Worm (Caenorhabditis elegans) whole organism, L4 larva: ENCODE data around the gene cul-4.

Experiments used
- R02D3.7 ChIP-seq: fragments of 150-350 bp; sonication (generic microtip); optimal IDR thresholded peaks from 3 replicates; lab custom pipeline; 2014; ENCODE audit warnings: missing biosample characterization, missing genetic modification characterization
- T26A8.4 ChIP-seq: fragments of 200-800 bp; sonication (Bioruptor generic); IDR thresholded peaks from 2 replicates; pipeline ENCODE4 v1.3.6; 2022; ENCODE audit warnings: missing genetic modification characterization, missing compliant biosample characterization
- ceh-82 ChIP-seq: sonication (generic microtip); optimal IDR thresholded peaks from 2 replicates; lab custom pipeline; 2017; ENCODE audit warnings: missing biosample characterization, missing genetic modification characterization
- lsy-2 ChIP-seq, 2 experiments: fragments of 150-350 bp in 1 of 2; sonication (generic microtip) in 1 of 2; optimal IDR thresholded peaks; 2 replicates each; lab custom pipeline; 2014 to 2017; ENCODE audit warnings: missing biosample characterization in 2 of 2, missing genetic modification characterization in 2 of 2
- sdz-12 ChIP-seq: fragments of 200-800 bp; sonication (Bioruptor generic); optimal IDR thresholded peaks from 2 replicates; lab custom pipeline; 2018; ENCODE audit warnings: mild to moderate bottlenecking, missing genetic modification characterization, missing compliant biosample characterization
- skn-1 ChIP-seq: fragments of 150-350 bp; optimal IDR thresholded peaks from 2 replicates; lab custom pipeline; 2014; ENCODE audit warnings: missing biosample characterization, missing genetic modification characterization
- ztf-11 ChIP-seq: fragments of 150-350 bp; optimal IDR thresholded peaks from 2 replicates; lab custom pipeline; 2014; ENCODE audit warnings: missing biosample characterization, missing genetic modification characterization

DNA sequence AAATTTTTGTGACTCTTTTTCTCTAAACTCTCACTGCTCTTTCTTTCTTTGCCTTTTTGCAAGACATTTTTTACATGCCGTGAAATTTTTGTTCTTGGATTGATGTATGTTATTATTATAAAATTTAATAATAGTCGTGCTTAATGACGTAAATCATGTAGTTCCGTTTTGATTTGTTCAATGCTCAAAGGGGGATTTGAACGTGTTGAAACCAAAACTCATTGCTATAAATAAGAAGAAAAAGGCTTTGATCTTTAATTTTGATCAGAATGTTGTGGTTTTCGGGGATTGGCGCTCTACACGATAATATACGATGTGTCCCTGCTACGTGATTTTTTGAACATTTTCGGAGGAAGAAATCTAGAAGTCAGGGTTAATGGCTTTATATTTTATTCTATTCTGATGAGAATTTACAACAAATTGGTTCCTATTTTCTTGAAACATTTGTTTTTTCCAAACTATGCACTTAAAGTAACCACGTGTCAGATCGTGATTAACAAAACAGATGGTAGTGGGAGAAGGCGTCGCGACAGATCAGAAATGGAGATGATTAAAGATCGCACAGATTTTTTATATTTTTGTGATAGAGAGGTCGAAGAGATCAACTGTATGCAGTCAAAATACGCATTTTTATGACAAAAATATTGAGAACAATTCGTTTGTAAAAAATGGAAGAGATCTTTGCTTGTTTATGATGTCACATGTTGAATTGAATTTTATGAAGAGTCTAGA, 39.8 kb downstream of the cul-4 start:
- TF ChIP-seq sdz-12 (no peak), skn-1 (tag; lab: Kevin White, UChicago) (no peak), lsy-2 (tag; optimal IDR thresholded peaks at IDR 0.05; lab: Kevin White, UChicago) (no peak), R02D3.7 (tag; lab: Kevin White, UChicago) (no peak), ztf-11 (no peak), ceh-82 (tag; lab: Kevin White, UChicago) (no peak), T26A8.4 (GFP tag; lab: Robert Waterston, UW) (no peak)
